Fruit fly (Drosophila melanogaster) whole organism, embryonic: Measurements from ENCODE around the gene tweek.

Experiments
- Atf-2 ChIP-seq: fragments of 200-800 bp; sonication (Bioruptor generic); optimal IDR thresholded peaks from 2 replicates; lab custom pipeline; 2016; ENCODE audit warnings: missing biosample characterization, missing genetic modification characterization
- CG11398 ChIP-seq: fragments of 200-800 bp; sonication (Bioruptor generic); optimal IDR thresholded peaks from 2 replicates; lab custom pipeline; 2016; ENCODE audit warnings: missing biosample characterization, missing genetic modification characterization
- CG14441 ChIP-seq: fragments of 200-800 bp; sonication (Bioruptor generic); IDR thresholded peaks from 2 replicates; pipeline ENCODE4 v1.3.6; 2022; ENCODE audit warnings: missing biosample characterization, missing genetic modification characterization
- CG17912 ChIP-seq: fragments of 200-800 bp; sonication (Bioruptor generic); optimal IDR thresholded peaks from 2 replicates; lab custom pipeline; 2018; ENCODE audit warnings: missing biosample characterization, mild to moderate bottlenecking, missing genetic modification characterization
- CG18599 ChIP-seq: fragments of 200-800 bp; sonication (Bioruptor generic); optimal IDR thresholded peaks from 3 replicates; lab custom pipeline; 2017; ENCODE audit warnings: missing biosample characterization, missing genetic modification characterization, mild to moderate bottlenecking, moderate library complexity, missing genetic modification reagents
- Ets97D ChIP-seq: fragments of 200-800 bp; sonication (Bioruptor generic); optimal IDR thresholded peaks from 3 replicates; lab custom pipeline; 2016; ENCODE audit warnings: missing biosample characterization, missing genetic modification characterization
- shn ChIP-seq: fragments of 200-800 bp; sonication (Bioruptor generic); optimal IDR thresholded peaks from 3 replicates; lab custom pipeline; 2016; ENCODE audit warnings: missing biosample characterization, missing genetic modification characterization
- unc-4 ChIP-seq: fragments of 200-800 bp; sonication (Bioruptor generic); IDR thresholded peaks from 2 replicates; pipeline ENCODE4 v1.3.6; 2022; ENCODE audit warnings: missing biosample characterization, missing genetic modification characterization; ENCODE audit not compliant: partially characterized antibody
- vvl ChIP-seq: fragments of 200-800 bp; sonication (Bioruptor generic); IDR thresholded peaks from 2 replicates; pipeline ENCODE4 v1.3.6; 2022; ENCODE audit warnings: missing biosample characterization, missing genetic modification characterization
- yki ChIP-seq: fragments of >200 bp; optimal IDR thresholded peaks from 3 replicates; lab custom pipeline; 2018

dm6 chr2L:16846742-16847346 is 41.4 kb upstream of the tweek start:
- TF ChIP-seq shn (no peak), Ets97D (GFP tag; lab: Kevin White, UChicago) (no peak), CG14441 (GFP tag; lab: Robert Waterston, UW) (no peak), CG18599 (GFP tag; lab: Kevin White, UChicago) (no peak), Atf-2 (no peak), vvl (GFP tag; lab: Robert Waterston, UW) (no peak), CG17912 (GFP tag; lab: Kevin White, UChicago) (no peak), yki (lab: Kevin White, UChicago) (no peak), CG11398 (GFP tag; lab: Kevin White, UChicago) (no peak), unc-4 (GFP tag; lab: Robert Waterston, UW) (no peak)
